Worm (Caenorhabditis elegans): ENCODE results near the gene arrd-24.

DNA sequence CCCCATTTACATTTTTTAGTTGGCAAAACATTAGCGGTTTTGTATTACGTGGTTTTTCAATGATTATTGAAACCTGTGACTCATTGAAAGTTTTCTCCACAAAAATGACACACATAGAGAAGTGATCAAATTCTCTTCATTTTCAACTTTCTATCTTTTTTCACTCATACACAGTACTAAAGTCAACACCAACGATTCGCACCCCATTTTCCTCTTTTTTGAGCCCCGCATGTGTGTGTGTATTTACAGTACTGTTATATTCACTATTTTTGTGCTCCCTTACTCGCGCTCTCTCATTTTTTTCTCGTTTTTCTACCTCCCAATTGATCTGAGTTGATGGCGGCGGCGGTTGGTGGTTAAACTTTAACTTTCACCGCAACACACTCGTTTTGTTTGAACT is 21.9 kb downstream of the arrd-24 start:
- TF ChIP-seq flt-1 (GFP tag; IDR thresholded peaks at IDR 0.05) (no peak), ztf-29 (GFP tag; IDR thresholded peaks at IDR 0.05) (no peak), ztf-23 (GFP tag; IDR thresholded peaks at IDR 0.05) (no peak), T22C8.4 (GFP tag; IDR thresholded peaks at IDR 0.05) (no peak), tab-1 (GFP tag; IDR thresholded peaks at IDR 0.05) (no peak), ref-1 (GFP tag; conservative IDR thresholded peaks at IDR 0.05) (no peak), med-1 (GFP tag; optimal IDR thresholded peaks at IDR 0.05; ENCODE audit: insufficient read depth) (no peak), cog-1 (tag; optimal IDR thresholded peaks at IDR 0.05) (no peak)
